Fruit fly (Drosophila melanogaster): Measurements from ENCODE around the gene mesh.

DNA sequence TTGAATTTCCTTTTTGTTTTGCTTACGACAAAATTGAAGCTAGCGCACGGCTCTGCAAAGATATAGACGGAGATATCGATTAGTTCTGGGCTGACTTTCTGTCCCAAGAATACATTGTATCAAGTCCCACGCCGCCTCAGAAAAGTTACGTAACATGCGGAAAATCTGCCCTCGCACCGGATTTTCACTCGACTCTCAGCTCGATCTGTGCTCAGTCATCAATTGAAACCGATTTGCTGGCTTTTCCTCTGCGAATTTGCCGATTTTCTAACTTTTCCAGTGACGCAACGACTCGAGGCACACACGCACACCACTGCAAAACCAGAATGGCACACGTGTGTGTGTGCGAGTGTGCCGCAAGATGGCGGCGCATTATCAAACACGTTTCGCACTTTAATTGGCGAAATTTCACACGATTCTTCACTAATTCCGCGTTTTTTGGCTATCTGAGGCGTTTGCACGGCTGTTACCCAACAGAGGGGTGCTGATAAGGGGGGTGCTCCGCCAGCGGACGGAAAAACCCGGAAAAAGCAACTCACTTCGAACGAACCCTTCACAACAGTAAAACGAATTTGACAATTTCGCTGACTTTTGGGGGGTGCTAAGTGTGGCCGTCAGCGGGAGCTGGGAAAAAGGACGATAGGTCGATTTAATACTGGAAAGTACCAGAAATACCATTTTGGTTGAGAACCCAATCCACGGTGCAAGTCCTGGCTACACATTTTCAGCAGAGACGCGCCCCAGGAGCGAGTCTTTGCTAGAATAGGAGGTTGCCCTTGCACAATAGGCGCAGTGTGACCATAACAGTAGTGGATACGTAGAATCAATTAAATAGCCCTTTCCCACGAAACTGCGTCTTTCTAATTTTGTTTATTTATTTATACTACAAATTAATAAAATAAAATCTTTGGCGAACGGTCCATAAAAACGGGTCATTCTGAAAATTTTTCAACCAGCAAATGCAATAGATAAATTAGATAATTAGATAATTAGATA is 23.7 kb upstream of the mesh start, which contains the start of gene ATPsynC:
- no peak for TF ChIP-seq CG13775 (GFP tag; optimal IDR thresholded peaks at IDR 0.05)
- no peak for TF ChIP-seq wdn (GFP tag; IDR thresholded peaks at IDR 0.05)
- no peak for TF ChIP-seq h (optimal IDR thresholded peaks at IDR 0.05)
- TF ChIP-seq H15 (GFP tag; IDR thresholded peaks at IDR 0.05), result no peak
- no peak for TF ChIP-seq wor (GFP tag; IDR thresholded peaks at IDR 0.05)
- peak; percentile 21 for TF ChIP-seq pho (GFP tag; optimal IDR thresholded peaks at IDR 0.05)
- peak; percentile 61 for TF ChIP-seq Dek (tag; optimal IDR thresholded peaks at IDR 0.05)
